Fruit fly (Drosophila melanogaster) whole organism, embryonic: Measurements from ENCODE around the gene CG5056.

Experiments
- Asciz ChIP-seq: fragments of 200-800 bp; sonication (Bioruptor generic); optimal IDR thresholded peaks from 2 replicates; lab custom pipeline; 2017; ENCODE audit warnings: missing biosample characterization, mild to moderate bottlenecking, missing genetic modification characterization, missing genetic modification reagents
- CG1024 ChIP-seq: fragments of 200-800 bp; sonication (Bioruptor generic); IDR thresholded peaks from 2 replicates; pipeline ENCODE4 v1.3.6; 2022; ENCODE audit warnings: missing biosample characterization, missing genetic modification characterization
- CG10959 ChIP-seq: fragments of 200-800 bp; sonication (Bioruptor generic); IDR thresholded peaks from 2 replicates; pipeline ENCODE4 v1.3.6; 2022; ENCODE audit warnings: missing biosample characterization, missing genetic modification characterization
- CG11398 ChIP-seq: fragments of 200-800 bp; sonication (Bioruptor generic); optimal IDR thresholded peaks from 2 replicates; lab custom pipeline; 2016; ENCODE audit warnings: missing biosample characterization, missing genetic modification characterization
- CG11560 ChIP-seq: fragments of 200-800 bp; sonication (Bioruptor generic); IDR thresholded peaks from 3 replicates; pipeline ENCODE4 v1.3.6; 2022; ENCODE audit warnings: missing biosample characterization, missing genetic modification characterization
- CG13894 ChIP-seq: fragments of 200-800 bp; sonication (Bioruptor generic); optimal IDR thresholded peaks from 3 replicates; lab custom pipeline; 2018; ENCODE audit warnings: missing biosample characterization, mild to moderate bottlenecking, missing genetic modification characterization, moderate library complexity
- CG15011 ChIP-seq: fragments of 200-800 bp; sonication (Bioruptor generic); optimal IDR thresholded peaks from 3 replicates; lab custom pipeline; 2018; ENCODE audit warnings: missing biosample characterization, mild to moderate bottlenecking, missing genetic modification characterization
- CG15269 ChIP-seq: fragments of 200-800 bp; sonication (Bioruptor generic); optimal IDR thresholded peaks from 2 replicates; lab custom pipeline; 2018; ENCODE audit warnings: missing biosample characterization, mild to moderate bottlenecking, missing genetic modification characterization, moderate library complexity
- CG15601 ChIP-seq: fragments of 200-800 bp; sonication (Bioruptor generic); optimal IDR thresholded peaks from 3 replicates; lab custom pipeline; 2019; ENCODE audit warnings: missing biosample characterization, mild to moderate bottlenecking, missing genetic modification characterization, moderate library complexity
- CG1647 ChIP-seq: fragments of 200-800 bp; sonication (Bioruptor generic); optimal IDR thresholded peaks from 3 replicates; lab custom pipeline; 2016; ENCODE audit warnings: missing biosample characterization, missing genetic modification characterization
- CG16863 ChIP-seq: fragments of 200-800 bp; sonication (Bioruptor generic); optimal IDR thresholded peaks from 3 replicates; lab custom pipeline; 2016; ENCODE audit warnings: missing biosample characterization, missing genetic modification characterization
- CG17361 ChIP-seq: fragments of 200-800 bp; sonication (Bioruptor generic); IDR thresholded peaks from 3 replicates; pipeline ENCODE4 v1.3.6; 2022; ENCODE audit warnings: missing biosample characterization, missing genetic modification characterization
- CG18011 ChIP-seq: fragments of 200-800 bp; sonication (Bioruptor generic); optimal IDR thresholded peaks from 2 replicates; lab custom pipeline; 2017; ENCODE audit warnings: missing biosample characterization, missing genetic modification characterization, mild to moderate bottlenecking, moderate library complexity, missing genotype
- CG18599 ChIP-seq: fragments of 200-800 bp; sonication (Bioruptor generic); optimal IDR thresholded peaks from 3 replicates; lab custom pipeline; 2017; ENCODE audit warnings: missing biosample characterization, missing genetic modification characterization, mild to moderate bottlenecking, moderate library complexity, missing genetic modification reagents
- CG32532 ChIP-seq: fragments of 200-800 bp; sonication (Bioruptor generic); IDR thresholded peaks from 2 replicates; pipeline ENCODE4 v1.3.6; 2022; ENCODE audit warnings: missing biosample characterization, missing genetic modification characterization
- CG32767 ChIP-seq: fragments of 200-800 bp; sonication (Bioruptor generic); IDR thresholded peaks from 2 replicates; pipeline ENCODE4 v1.3.6; 2022; ENCODE audit warnings: missing biosample characterization, missing genetic modification characterization
- CG4424 ChIP-seq: fragments of 200-800 bp; sonication (Bioruptor generic); optimal IDR thresholded peaks from 3 replicates; lab custom pipeline; 2016; ENCODE audit warnings: missing biosample characterization, missing genetic modification characterization
- CG5245 ChIP-seq: fragments of 200-800 bp; sonication (Bioruptor generic); optimal IDR thresholded peaks from 3 replicates; lab custom pipeline; 2016; ENCODE audit warnings: missing biosample characterization, missing genetic modification characterization
- CG6689 ChIP-seq: fragments of 200-800 bp; sonication (Bioruptor generic); IDR thresholded peaks from 2 replicates; pipeline ENCODE4 v1.3.6; 2022; ENCODE audit warnings: missing biosample characterization, missing genetic modification characterization
- CG7786 ChIP-seq: fragments of 200-800 bp; sonication (Bioruptor generic); optimal IDR thresholded peaks from 2 replicates; lab custom pipeline; 2016; ENCODE audit warnings: missing biosample characterization, missing genetic modification characterization
- CrebB ChIP-seq: fragments of 200-800 bp; sonication (Bioruptor generic); optimal IDR thresholded peaks from 3 replicates; lab custom pipeline; 2018; ENCODE audit warnings: missing biosample characterization, mild to moderate bottlenecking, missing genetic modification characterization
- D19A ChIP-seq: fragments of 200-800 bp; optimal IDR thresholded peaks from 3 replicates; lab custom pipeline; 2019; ENCODE audit warnings: missing biosample characterization, mild to moderate bottlenecking, missing genetic modification characterization, moderate library complexity
- Drgx ChIP-seq: fragments of 200-800 bp; sonication (Bioruptor generic); IDR thresholded peaks from 2 replicates; pipeline ENCODE4 v1.3.6; 2022; ENCODE audit warnings: missing biosample characterization, missing genetic modification characterization
- Fer1 ChIP-seq: fragments of 200-800 bp; sonication (Bioruptor generic); optimal IDR thresholded peaks from 2 replicates; lab custom pipeline; 2017; ENCODE audit warnings: missing biosample characterization, mild to moderate bottlenecking, missing genetic modification characterization
- HHEX ChIP-seq: fragments of 200-800 bp; sonication (Bioruptor generic); optimal IDR thresholded peaks from 3 replicates; lab custom pipeline; 2017; ENCODE audit warnings: missing biosample characterization, mild to moderate bottlenecking, missing genetic modification characterization, missing genetic modification reagents
- HLH4C ChIP-seq: fragments of 200-800 bp; sonication (Bioruptor generic); IDR thresholded peaks from 3 replicates; pipeline ENCODE4 v1.3.6; 2022; ENCODE audit warnings: missing biosample characterization, missing genetic modification characterization; ENCODE audit not compliant: partially characterized antibody
- Lhr ChIP-seq: fragments of 200-800 bp; sonication (Bioruptor generic); optimal IDR thresholded peaks from 3 replicates; lab custom pipeline; 2017; ENCODE audit warnings: mild to moderate bottlenecking, missing biosample characterization, missing genetic modification reagents, missing genetic modification characterization
- NK7.1 ChIP-seq: fragments of 200-800 bp; sonication (Bioruptor generic); optimal IDR thresholded peaks from 3 replicates; lab custom pipeline; 2016; ENCODE audit warnings: missing biosample characterization, missing genetic modification characterization
- Sox102F ChIP-seq: fragments of 200-800 bp; sonication (Bioruptor generic); optimal IDR thresholded peaks from 2 replicates; lab custom pipeline; 2018; ENCODE audit warnings: missing biosample characterization, mild to moderate bottlenecking, missing genetic modification characterization, moderate library complexity
- Tbp ChIP-seq: fragments of >200 bp; optimal IDR thresholded peaks from 2 replicates; lab custom pipeline; 2018; ENCODE audit warnings: missing biosample characterization, missing genetic modification characterization
- ash1 ChIP-seq: fragments of 200-800 bp; sonication (Bioruptor generic); optimal IDR thresholded peaks from 2 replicates; lab custom pipeline; 2018; ENCODE audit warnings: missing biosample characterization, mild to moderate bottlenecking, missing genetic modification characterization
- cad ChIP-seq: fragments of >200 bp; optimal IDR thresholded peaks from 2 replicates; lab custom pipeline; 2017; ENCODE audit warnings: missing biosample characterization, missing genetic modification characterization
- eve ChIP-seq, 2 experiments: fragments of >200 bp; optimal IDR thresholded peaks; 2 replicates each; lab custom pipeline; 2017; ENCODE audit warnings: missing biosample characterization in 2 of 2, missing genetic modification characterization in 2 of 2
- eyg ChIP-seq: fragments of 200-800 bp; sonication (Bioruptor generic); optimal IDR thresholded peaks from 3 replicates; lab custom pipeline; 2016; ENCODE audit warnings: missing biosample characterization, missing genetic modification characterization
- ftz-f1 ChIP-seq: fragments of 200-800 bp; sonication (Bioruptor generic); optimal IDR thresholded peaks from 2 replicates; lab custom pipeline; 2016; ENCODE audit warnings: missing biosample characterization, missing genetic modification characterization
- gfzf ChIP-seq: fragments of 200-800 bp; sonication (Bioruptor generic); optimal IDR thresholded peaks from 2 replicates; lab custom pipeline; 2016; ENCODE audit warnings: missing biosample characterization, mild to moderate bottlenecking, missing genetic modification characterization, moderate library complexity
- gro ChIP-seq: fragments of 200-800 bp; sonication (Bioruptor generic); optimal IDR thresholded peaks from 2 replicates; lab custom pipeline; 2016; ENCODE audit warnings: missing biosample characterization, missing genetic modification characterization
- h ChIP-seq: fragments of >200 bp; optimal IDR thresholded peaks from 2 replicates; lab custom pipeline; 2017
- hb ChIP-seq: fragments of 200-800 bp; sonication (Bioruptor generic); IDR thresholded peaks from 3 replicates; pipeline ENCODE4 v1.3.6; 2022; ENCODE audit warnings: missing biosample characterization, missing genetic modification characterization; ENCODE audit not compliant: partially characterized antibody
- nerfin-2 ChIP-seq: fragments of 200-800 bp; sonication (Bioruptor generic); IDR thresholded peaks from 2 replicates; pipeline ENCODE4 v1.3.6; 2022; ENCODE audit warnings: missing biosample characterization, missing genetic modification characterization; ENCODE audit not compliant: partially characterized antibody
- otp ChIP-seq: fragments of 200-800 bp; sonication (Bioruptor generic); IDR thresholded peaks from 3 replicates; pipeline ENCODE4, ENCODE4 v1.3.6; 2022; ENCODE audit warnings: missing biosample characterization, missing genetic modification characterization
- prd ChIP-seq, 3 experiments: fragments of >200 bp in 2 of 3; fragments of 200-800 bp in 1 of 3; sonication (Bioruptor generic) in 1 of 3; optimal IDR thresholded peaks in 2 of 3; IDR thresholded peaks in 1 of 3; 2 replicates in 2 of 3; 3 replicates in 1 of 3; pipeline versions ENCODE4 v1.3.6 to Lab custom; 2017 to 2022; ENCODE audit warnings: missing biosample characterization in 1 of 3, missing genetic modification characterization in 1 of 3
- shn ChIP-seq: fragments of 200-800 bp; sonication (Bioruptor generic); optimal IDR thresholded peaks from 3 replicates; lab custom pipeline; 2016; ENCODE audit warnings: missing biosample characterization, missing genetic modification characterization
- sim ChIP-seq: fragments of 200-800 bp; sonication (Bioruptor generic); IDR thresholded peaks from 2 replicates; pipeline ENCODE4 v1.3.6; 2022; ENCODE audit warnings: missing biosample characterization, missing genetic modification characterization
- slp2 ChIP-seq: fragments of 200-800 bp; sonication (Bioruptor generic); optimal IDR thresholded peaks from 2 replicates; lab custom pipeline; 2016; ENCODE audit warnings: missing biosample characterization, missing genetic modification characterization
- sr ChIP-seq: fragments of 200-800 bp; sonication (Bioruptor generic); IDR thresholded peaks from 3 replicates; pipeline ENCODE4 v1.3.6; 2022; ENCODE audit warnings: missing biosample characterization, missing genetic modification characterization
- trem ChIP-seq: fragments of 200-800 bp; optimal IDR thresholded peaks from 3 replicates; lab custom pipeline; 2019; ENCODE audit warnings: missing biosample characterization, mild to moderate bottlenecking, missing genetic modification characterization, moderate library complexity
- zen ChIP-seq: fragments of 200-800 bp; sonication (Bioruptor generic); optimal IDR thresholded peaks from 3 replicates; lab custom pipeline; 2018; ENCODE audit warnings: missing biosample characterization, mild to moderate bottlenecking, missing genetic modification characterization, moderate library complexity
- zfh2 ChIP-seq: fragments of 200-800 bp; sonication (Bioruptor generic); optimal IDR thresholded peaks from 2 replicates; lab custom pipeline; 2016; ENCODE audit warnings: missing biosample characterization, missing genetic modification characterization

CG5056 gene

dm6 chr2L:10375464-10376236 is 9.2 kb downstream of the CG5056 start, which contains the start of the genes CG33303 and dpr19 (continued):
- TF ChIP-seq CG5245 (GFP tag; lab: Kevin White, UChicago) (no peak), CG32767 (GFP tag; lab: Robert Waterston, UW) (peak; percentile 73; the same call in 1 of the 2 replicates), CG7786 (GFP tag; lab: Kevin White, UChicago) (no peak), sim (GFP tag; lab: Robert Waterston, UW) (0 out of 2 replicates have a peak, but pooled peaks have one; percentile 45), trem (peak; percentile 89), eve (GFP tag; optimal IDR thresholded peaks at IDR 0.05; lab: Kevin White, UChicago) (no peak), ftz-f1 (GFP tag; lab: Kevin White, UChicago) (no peak), Sox102F (GFP tag; lab: Kevin White, UChicago) (no peak), CG6689 (GFP tag; lab: Robert Waterston, UW) (peak; percentile 68), CG11560 (tag; lab: Robert Waterston, UW) (no peak), CG15011 (GFP tag; lab: Kevin White, UChicago) (peak; percentile 49), nerfin-2 (GFP tag; lab: Robert Waterston, UW) (no peak), CG11398 (GFP tag; lab: Kevin White, UChicago) (no peak), CG17361 (peak; percentile 86; the same call in 2 of the 3 replicates), Lhr (GFP tag; lab: Kevin White, UChicago) (peak; percentile 55), shn (GFP tag; lab: Kevin White, UChicago) (no peak), h (lab: Kevin White, UChicago) (no peak), CG1024 (0 out of 2 replicates have a peak, but pooled peaks have one; percentile 35), D19A (peak; percentile 83), CG10959 (GFP tag; lab: Robert Waterston, UW) (no peak), slp2 (GFP tag; lab: Kevin White, UChicago) (no peak), eyg (no peak), ash1 (GFP tag; lab: Kevin White, UChicago) (no peak), CG13894 (tag; lab: Kevin White, UChicago) (peak; percentile 72), CG16863 (GFP tag; lab: Kevin White, UChicago) (no peak), HLH4C (no peak), gfzf (GFP tag; lab: Kevin White, UChicago) (peak; percentile 78), HHEX (GFP tag; lab: Kevin White, UChicago) (peak; percentile 71), gro (GFP tag; lab: Kevin White, UChicago) (peak; percentile 50), CG18011 (no peak), CG32532 (GFP tag; lab: Robert Waterston, UW) (peak; percentile 82), Tbp (GFP tag; lab: Kevin White, UChicago) (no peak), Asciz (GFP tag; lab: Kevin White, UChicago) (peak; percentile 9), hb (GFP tag; lab: Robert Waterston, UW) (no peak), CG18599 (GFP tag; lab: Kevin White, UChicago) (peak; percentile 62), zen (tag; lab: Kevin White, UChicago) (peak; percentile 64), CG15269 (tag; lab: Kevin White, UChicago) (peak; percentile 87), cad (no peak), prd (optimal IDR thresholded peaks at IDR 0.05; lab: Kevin White, UChicago) (no peak), prd (GFP tag; IDR thresholded peaks at IDR 0.05; lab: Robert Waterston, UW) (peak; percentile 27; the same call in 1 of the 3 replicates), CG15601 (tag; lab: Kevin White, UChicago) (peak; percentile 86), Drgx (GFP tag; lab: Robert Waterston, UW) (peak; percentile 41; the same call in 1 of the 2 replicates), sr (GFP tag; lab: Robert Waterston, UW) (no peak), CG1647 (GFP tag; lab: Kevin White, UChicago) (no peak), CrebB (tag; lab: Kevin White, UChicago) (peak; percentile 29), CG4424 (GFP tag; lab: Kevin White, UChicago) (peak; percentile 71), Fer1 (GFP tag; lab: Kevin White, UChicago) (peak; percentile 85), otp (GFP tag; lab: Robert Waterston, UW) (no peak), zfh2 (GFP tag; lab: Kevin White, UChicago) (no peak), NK7.1 (GFP tag; lab: Kevin White, UChicago) (no peak)
